Worm (Caenorhabditis elegans): ENCODE data around the gene F27B3.6.

Gene F27B3.6

ce11 chrIII:6594069-6594468 lies 15.7 kb upstream of the F27B3.6 start:
- TF ChIP-seq let-526 (GFP tag; IDR thresholded peaks at IDR 0.05) = no peak
- no peak for TF ChIP-seq sptf-2 (GFP tag; optimal IDR thresholded peaks at IDR 0.05)
- no peak for TF ChIP-seq xnd-1 (tag; optimal IDR thresholded peaks at IDR 0.05)
- no peak for TF ChIP-seq ztf-22 (GFP tag; optimal IDR thresholded peaks at IDR 0.05)
- TF ChIP-seq F23B12.7 (tag; optimal IDR thresholded peaks at IDR 0.05; ENCODE audit: insufficient read depth) = no peak
- TF ChIP-seq D2030.7 (GFP tag; IDR thresholded peaks at IDR 0.05) = no peak
- no peak for TF ChIP-seq rec-8 (tag; optimal IDR thresholded peaks at IDR 0.05)
- no peak for TF ChIP-seq K11D2.4 (GFP tag; IDR thresholded peaks at IDR 0.05)
- no peak for TF ChIP-seq K12H6.12 (tag; optimal IDR thresholded peaks at IDR 0.05)
- no peak for TF ChIP-seq madf-6 (GFP tag; IDR thresholded peaks at IDR 0.05)
- TF ChIP-seq rpc-1 (optimal IDR thresholded peaks at IDR 0.05) = no peak
- no peak for TF ChIP-seq rpc-1 (tag; optimal IDR thresholded peaks at IDR 0.05)
- no peak for TF ChIP-seq lag-1 (GFP tag; IDR thresholded peaks at IDR 0.05)
- no peak for TF ChIP-seq attf-3 (GFP tag; conservative IDR thresholded peaks at IDR 0.05)
- TF ChIP-seq ZK185.1 (tag; optimal IDR thresholded peaks at IDR 0.05; ENCODE audit: poor library complexity, severe bottlenecking) = no peak
- TF ChIP-seq zim-3 (tag; optimal IDR thresholded peaks at IDR 0.05) = no peak
- TF ChIP-seq ztf-25 (GFP tag; IDR thresholded peaks at IDR 0.05) = no peak
- no peak for TF ChIP-seq dox-1 (GFP tag; IDR thresholded peaks at IDR 0.05)
- no peak for TF ChIP-seq madf-3 (GFP tag; IDR thresholded peaks at IDR 0.05)

ce11 chrIII:6592075-6592474 lies 13.7 kb upstream of the F27B3.6 start, which contains the start of gene F20H11.1:
Gene F20H11.1 (minus strand): TSS chrIII:6592175.
- TF ChIP-seq hmg-20 (GFP tag; IDR thresholded peaks at IDR 0.05) (no peak), atf-7 (tag; optimal IDR thresholded peaks at IDR 0.05) (peak; percentile 25), unc-130 (GFP tag; optimal IDR thresholded peaks at IDR 0.05) (no peak), B0336.3 (GFP tag; IDR thresholded peaks at IDR 0.05) (no peak)

DNA sequence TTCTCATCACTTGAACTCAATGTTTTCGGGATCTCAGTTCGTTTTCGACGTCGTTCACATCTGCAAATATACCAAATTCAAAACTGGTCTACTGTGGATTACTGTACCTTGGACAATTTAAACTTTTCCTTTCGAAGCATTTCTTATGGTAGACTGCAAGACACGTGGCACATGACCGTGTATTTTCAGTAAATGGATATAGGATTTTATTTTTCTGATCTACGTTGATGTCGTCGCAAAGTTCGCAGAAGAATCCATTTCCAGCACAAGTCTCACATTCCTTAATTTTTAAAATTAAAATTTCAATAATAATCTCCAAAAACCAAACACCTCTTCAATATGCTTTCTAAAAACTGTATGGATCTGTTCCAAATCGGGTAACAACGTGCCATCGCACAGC lies 11.1 kb upstream of the F27B3.6 start:
- TF ChIP-seq dpff-1 (tag; optimal IDR thresholded peaks at IDR 0.05) (no peak), F22D6.2 (tag; optimal IDR thresholded peaks at IDR 0.05) (no peak), zfh-2 (GFP tag; conservative IDR thresholded peaks at IDR 0.05) (no peak), D2030.7 (GFP tag; IDR thresholded peaks at IDR 0.05) (no peak), egl-18 (GFP tag; IDR thresholded peaks at IDR 0.05) (no peak), ztf-28 (GFP tag; IDR thresholded peaks at IDR 0.05) (no peak), F37B4.10 (GFP tag; IDR thresholded peaks at IDR 0.05) (no peak), hmg-1.2 (GFP tag; IDR thresholded peaks at IDR 0.05) (no peak), dox-1 (GFP tag; IDR thresholded peaks at IDR 0.05) (no peak), madf-3 (GFP tag; IDR thresholded peaks at IDR 0.05) (no peak), Y56A3A.18 (GFP tag; IDR thresholded peaks at IDR 0.05) (no peak), bed-1 (GFP tag; IDR thresholded peaks at IDR 0.05) (no peak), attf-3 (GFP tag; conservative IDR thresholded peaks at IDR 0.05) (no peak), F55B11.4 (tag; optimal IDR thresholded peaks at IDR 0.05; ENCODE audit: borderline replicate concordance, insufficient read depth) (no peak)

DNA sequence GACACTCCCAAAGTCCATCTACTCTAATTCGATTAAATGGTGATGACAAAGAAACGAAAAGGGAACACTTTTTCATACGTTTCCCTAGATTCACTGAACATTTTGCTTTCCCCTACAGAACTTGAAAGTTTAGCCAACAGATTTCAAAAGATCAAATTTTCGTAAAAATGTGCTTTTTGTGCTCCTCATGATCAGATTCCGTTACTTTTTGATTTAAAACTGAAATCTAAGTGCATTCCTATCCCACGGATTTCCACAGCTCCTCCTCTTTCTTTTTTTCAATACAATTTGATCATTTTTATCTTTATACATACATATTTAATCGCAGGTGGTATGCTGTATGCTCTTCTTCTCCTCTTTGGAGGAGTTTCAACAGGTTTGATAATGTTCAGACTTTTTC lies 9.2 kb upstream of the F27B3.6 start, which contains the start of gene ddo-3:
Gene ddo-3, plus strand, starts transcription at position 301 of the 400 bp plus-strand sequence.
- TF ChIP-seq F52B5.7 (tag; optimal IDR thresholded peaks at IDR 0.05) = no peak

- no peak for TF ChIP-seq hrde-1 (tag; optimal IDR thresholded peaks at IDR 0.05; ENCODE audit: borderline replicate concordance)
- no peak for TF ChIP-seq fkh-3 (tag; optimal IDR thresholded peaks at IDR 0.05)
- TF ChIP-seq F49E8.2 (tag; optimal IDR thresholded peaks at IDR 0.05; ENCODE audit: insufficient read depth) = no peak
- TF ChIP-seq madf-8 (GFP tag; conservative IDR thresholded peaks at IDR 0.05) = no peak
- no peak for TF ChIP-seq ceh-40 (GFP tag; IDR thresholded peaks at IDR 0.05)
- TF ChIP-seq madf-10 (tag; optimal IDR thresholded peaks at IDR 0.05) = no peak
- no peak for TF ChIP-seq die-1 (tag; optimal IDR thresholded peaks at IDR 0.05)
- no peak for TF ChIP-seq Y53F4B.3 (GFP tag; IDR thresholded peaks at IDR 0.05)
These were observed 3.2 kb upstream of the F27B3.6 start, which contains the start of gene acr-21 for ce11 chrIII:6581585-6581984. Gene acr-21 (plus strand): TSS chrIII:6581885.

Measured in whole organism, young adult.